Worm (Caenorhabditis elegans) whole organism, late embryonic: ENCODE results near the gene unc-78.
A peak's percentile ranks its signal among the peaks of the same experiment; 100 is the strongest.

Experiments used
- C08G9.2 ChIP-seq: sonication (generic microtip); optimal IDR thresholded peaks from 2 replicates; lab custom pipeline; 2016; ENCODE audit warnings: mild to moderate bottlenecking, missing genetic modification characterization, moderate library complexity, missing compliant biosample characterization
- K09A11.1 ChIP-seq: sonication (generic microtip); optimal IDR thresholded peaks from 2 replicates; lab custom pipeline; 2017; ENCODE audit warnings: antibody characterized with exemption, mild to moderate bottlenecking, missing genetic modification characterization, missing compliant biosample characterization; ENCODE audit not compliant: insufficient read depth
- Y22D7AL.16 ChIP-seq: sonication (generic microtip); optimal IDR thresholded peaks from 2 replicates; lab custom pipeline; 2016; ENCODE audit warnings: missing genetic modification characterization, missing compliant biosample characterization
- ahr-1 ChIP-seq: sonication (generic microtip); optimal IDR thresholded peaks from 2 replicates; lab custom pipeline; 2016; ENCODE audit warnings: missing genetic modification characterization, missing compliant biosample characterization
- ama-1 ChIP-seq: fragments of 150-350 bp; optimal IDR thresholded peaks from 2 replicates; lab custom pipeline; 2014
- ceh-18 ChIP-seq: sonication (generic microtip); optimal IDR thresholded peaks from 2 replicates; lab custom pipeline; 2016; ENCODE audit warnings: missing genetic modification characterization, missing compliant biosample characterization
- ceh-2 ChIP-seq: sonication (generic microtip); optimal IDR thresholded peaks from 2 replicates; lab custom pipeline; 2016; ENCODE audit warnings: missing genotype, missing genetic modification characterization, missing compliant biosample characterization
- ceh-22 ChIP-seq: sonication (generic microtip); optimal IDR thresholded peaks from 2 replicates; lab custom pipeline; 2017; ENCODE audit warnings: missing biosample characterization, missing genetic modification characterization
- ceh-30 ChIP-seq: fragments of 150-350 bp; optimal IDR thresholded peaks from 2 replicates; lab custom pipeline; 2014; ENCODE audit warnings: missing biosample characterization, missing genetic modification characterization
- ceh-31 ChIP-seq: sonication (generic microtip); optimal IDR thresholded peaks from 2 replicates; lab custom pipeline; 2016; ENCODE audit warnings: missing genetic modification characterization, missing compliant biosample characterization
- ceh-45 ChIP-seq: fragments of 200-800 bp; sonication (Bioruptor generic); IDR thresholded peaks from 2 replicates; pipeline ENCODE4 v1.3.6; 2022; ENCODE audit warnings: missing genetic modification reagents, missing genetic modification characterization, missing compliant biosample characterization
- ceh-6 ChIP-seq: fragments of 200-800 bp; sonication (Bioruptor generic); optimal IDR thresholded peaks from 2 replicates; lab custom pipeline; 2018; ENCODE audit warnings: mild to moderate bottlenecking, missing genetic modification characterization, missing compliant biosample characterization
- ceh-9 ChIP-seq: sonication (generic microtip); optimal IDR thresholded peaks from 2 replicates; lab custom pipeline; 2016; ENCODE audit warnings: mild to moderate bottlenecking, missing genetic modification characterization, inconsistent platforms, missing compliant biosample characterization
- elt-2 ChIP-seq: sonication (generic microtip); optimal IDR thresholded peaks from 2 replicates; lab custom pipeline; 2016; ENCODE audit warnings: missing genetic modification reagents, missing genetic modification characterization, missing compliant biosample characterization
- elt-4 ChIP-seq: sonication (generic microtip); optimal IDR thresholded peaks from 2 replicates; lab custom pipeline; 2016; ENCODE audit warnings: missing genetic modification characterization, missing compliant biosample characterization
- ets-4 ChIP-seq: sonication (generic microtip); optimal IDR thresholded peaks from 2 replicates; lab custom pipeline; 2016; ENCODE audit warnings: missing genetic modification characterization, missing compliant biosample characterization
- hlh-13 ChIP-seq: fragments of 200-800 bp; sonication (Bioruptor generic); optimal IDR thresholded peaks from 2 replicates; lab custom pipeline; 2018; ENCODE audit warnings: mild to moderate bottlenecking, missing genetic modification characterization, missing compliant biosample characterization
- hlh-6 ChIP-seq: sonication (generic microtip); optimal IDR thresholded peaks from 2 replicates; lab custom pipeline; 2016; ENCODE audit warnings: missing genotype, missing genetic modification characterization, missing compliant biosample characterization
- hlh-8 ChIP-seq: sonication (generic microtip); optimal IDR thresholded peaks from 2 replicates; lab custom pipeline; 2016; ENCODE audit warnings: missing genotype, missing genetic modification characterization, missing compliant biosample characterization
- madf-2 ChIP-seq: sonication (generic microtip); optimal IDR thresholded peaks from 2 replicates; lab custom pipeline; 2017; ENCODE audit warnings: missing genetic modification characterization, missing compliant biosample characterization
- nfya-1 ChIP-seq: sonication (generic microtip); optimal IDR thresholded peaks from 2 replicates; lab custom pipeline; 2017; ENCODE audit warnings: missing genetic modification characterization, mild to moderate bottlenecking, missing compliant biosample characterization, antibody characterized with exemption, moderate library complexity
- nhr-11 ChIP-seq: fragments of 150-350 bp; optimal IDR thresholded peaks from 2 replicates; lab custom pipeline; 2014; ENCODE audit warnings: missing biosample characterization, missing genetic modification characterization
- odd-2 ChIP-seq: sonication (generic microtip); optimal IDR thresholded peaks from 2 replicates; lab custom pipeline; 2017; ENCODE audit warnings: antibody characterized with exemption, mild to moderate bottlenecking, missing genetic modification characterization, missing compliant biosample characterization
- pat-9 ChIP-seq: fragments of 200-800 bp; sonication (Bioruptor generic); optimal IDR thresholded peaks from 2 replicates; lab custom pipeline; 2018; ENCODE audit warnings: mild to moderate bottlenecking, missing genetic modification characterization, moderate library complexity, missing compliant biosample characterization
- pax-1 ChIP-seq: fragments of 150-350 bp; optimal IDR thresholded peaks from 2 replicates; lab custom pipeline; 2014; ENCODE audit warnings: missing biosample characterization, missing genetic modification characterization
- pha-2 ChIP-seq: sonication (generic microtip); optimal IDR thresholded peaks from 2 replicates; lab custom pipeline; 2017; ENCODE audit warnings: mild to moderate bottlenecking, missing genetic modification characterization, missing compliant biosample characterization
- pha-4 ChIP-seq: fragments of 150-350 bp; optimal IDR thresholded peaks from 2 replicates; lab custom pipeline; 2018; ENCODE audit warnings: missing biosample characterization, missing genetic modification reagents, missing genetic modification characterization
- pqm-1 ChIP-seq: sonication (generic microtip); optimal IDR thresholded peaks from 2 replicates; lab custom pipeline; 2016; ENCODE audit warnings: missing genetic modification characterization, missing compliant biosample characterization
- ref-2 ChIP-seq: sonication (generic microtip); optimal IDR thresholded peaks from 2 replicates; lab custom pipeline; 2016; ENCODE audit warnings: missing genetic modification characterization, missing compliant biosample characterization
- sox-4 ChIP-seq: sonication (generic microtip); optimal IDR thresholded peaks from 2 replicates; lab custom pipeline; 2017; ENCODE audit warnings: mild to moderate bottlenecking, missing genetic modification characterization, inconsistent platforms, missing compliant biosample characterization
- tbx-2 ChIP-seq: sonication (generic microtip); optimal IDR thresholded peaks from 2 replicates; lab custom pipeline; 2016; ENCODE audit warnings: missing genetic modification characterization, missing compliant biosample characterization
- tbx-7 ChIP-seq: sonication (generic microtip); optimal IDR thresholded peaks from 2 replicates; lab custom pipeline; 2016; ENCODE audit warnings: missing genotype, missing genetic modification characterization, missing compliant biosample characterization
- ttx-3 ChIP-seq: sonication (generic microtip); optimal IDR thresholded peaks from 2 replicates; lab custom pipeline; 2016; ENCODE audit warnings: missing genetic modification reagents, missing genetic modification characterization, missing compliant biosample characterization
- unc-3 ChIP-seq, 2 experiments: fragments of 200-800 bp in 1 of 2; sonication (Bioruptor generic) in 1 of 2; sonication (generic microtip) in 1 of 2; conservative IDR thresholded peaks in 1 of 2; optimal IDR thresholded peaks in 1 of 2; 2 replicates each; pipeline versions ENCODE4 v1.3.6 to Lab custom; 2016 to 2022; ENCODE audit warnings: missing compliant biosample characterization in 2 of 2, missing genetic modification characterization in 2 of 2, missing genetic modification reagents in 1 of 2
- unc-55 ChIP-seq: sonication (generic microtip); optimal IDR thresholded peaks from 2 replicates; lab custom pipeline; 2017; ENCODE audit warnings: missing biosample characterization, missing genetic modification reagents, missing genetic modification characterization
- unc-86 ChIP-seq: sonication (generic microtip); optimal IDR thresholded peaks from 2 replicates; lab custom pipeline; 2016; ENCODE audit warnings: missing genetic modification characterization, missing compliant biosample characterization
- zip-5 ChIP-seq: sonication (generic microtip); optimal IDR thresholded peaks from 2 replicates; lab custom pipeline; 2016; ENCODE audit warnings: missing genetic modification characterization, missing compliant biosample characterization

The unc-78 gene

DNA sequence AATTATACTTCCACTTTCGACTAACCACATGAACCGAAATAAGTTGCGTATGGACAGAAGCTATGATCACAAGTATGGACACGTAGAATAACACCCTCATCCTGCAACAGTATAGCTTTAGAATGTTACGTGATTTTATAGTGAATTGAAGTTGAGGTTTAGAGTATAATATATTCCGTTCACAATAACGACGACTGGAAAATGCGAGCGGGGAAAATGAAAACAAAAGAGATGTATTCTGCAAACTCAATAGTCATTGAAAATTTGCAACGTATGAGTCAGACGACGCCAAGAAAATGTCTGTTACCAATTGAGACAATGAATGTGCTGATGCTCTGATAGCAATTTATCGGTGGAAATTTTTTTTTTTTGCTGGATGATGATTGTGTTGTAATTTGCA is 26.1 kb downstream of the unc-78 start, which contains the start of gene acp-1:
TSS of gene acp-1 (minus strand) at position 101 of the 400 bp plus-strand sequence.
- TF ChIP-seq nhr-11 (tag; lab: Kevin White, UChicago) (no peak), ama-1 (lab: Kevin White, UChicago) (no peak), pha-4 (tag; lab: Kevin White, UChicago) (no peak), madf-2 (tag; lab: Kevin White, UChicago) (no peak), pat-9 (tag; lab: Kevin White, UChicago) (no peak), unc-86 (no peak), ceh-9 (tag; lab: Kevin White, UChicago) (no peak), K09A11.1 (tag; lab: Kevin White, UChicago) (no peak), ceh-45 (GFP tag; lab: Robert Waterston, UW) (no peak), ahr-1 (tag; lab: Kevin White, UChicago) (no peak), sox-4 (tag; lab: Kevin White, UChicago) (no peak), pha-2 (tag; lab: Kevin White, UChicago) (no peak), elt-4 (no peak), pqm-1 (tag; lab: Kevin White, UChicago) (no peak), Y22D7AL.16 (tag; lab: Kevin White, UChicago) (no peak), unc-55 (GFP tag; lab: Kevin White, UChicago) (no peak), unc-3 (GFP tag; conservative IDR thresholded peaks at IDR 0.05; lab: Robert Waterston, UW) (no peak), unc-3 (tag; optimal IDR thresholded peaks at IDR 0.05; lab: Kevin White, UChicago) (no peak), ttx-3 (tag; lab: Kevin White, UChicago) (no peak), nfya-1 (tag; lab: Kevin White, UChicago) (no peak)

DNA sequence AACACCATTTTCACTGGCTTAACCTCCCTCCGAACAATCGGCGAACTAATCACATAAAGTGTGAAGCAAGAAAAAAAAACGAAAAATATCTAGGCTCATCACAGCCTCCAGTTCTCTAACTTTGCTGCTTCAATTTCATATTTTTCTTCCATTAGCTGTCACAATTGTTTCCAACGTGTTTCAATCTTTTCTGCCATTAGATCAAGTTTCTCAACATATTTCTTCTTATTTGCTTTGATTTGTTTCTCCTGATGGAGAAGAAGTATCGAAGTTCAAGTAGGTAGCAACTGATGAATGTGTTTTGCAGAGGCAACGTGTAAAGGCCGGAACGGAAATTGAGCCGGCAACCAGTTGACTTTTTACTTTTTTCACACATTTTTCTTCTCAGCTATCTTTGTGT is 31.2 kb downstream of the unc-78 start, which contains the start of gene ZK563.7:
TSS of gene ZK563.7 (plus strand) at position 301 of the 400 bp plus-strand sequence.
- TF ChIP-seq odd-2 (tag; lab: Kevin White, UChicago) (no peak), ceh-6 (GFP tag; lab: Kevin White, UChicago) (no peak), ceh-18 (no peak), unc-55 (GFP tag; lab: Kevin White, UChicago) (no peak), ceh-45 (GFP tag; lab: Robert Waterston, UW) (no peak), unc-3 (GFP tag; conservative IDR thresholded peaks at IDR 0.05; lab: Robert Waterston, UW) (no peak), unc-3 (tag; optimal IDR thresholded peaks at IDR 0.05; lab: Kevin White, UChicago) (no peak)

DNA sequence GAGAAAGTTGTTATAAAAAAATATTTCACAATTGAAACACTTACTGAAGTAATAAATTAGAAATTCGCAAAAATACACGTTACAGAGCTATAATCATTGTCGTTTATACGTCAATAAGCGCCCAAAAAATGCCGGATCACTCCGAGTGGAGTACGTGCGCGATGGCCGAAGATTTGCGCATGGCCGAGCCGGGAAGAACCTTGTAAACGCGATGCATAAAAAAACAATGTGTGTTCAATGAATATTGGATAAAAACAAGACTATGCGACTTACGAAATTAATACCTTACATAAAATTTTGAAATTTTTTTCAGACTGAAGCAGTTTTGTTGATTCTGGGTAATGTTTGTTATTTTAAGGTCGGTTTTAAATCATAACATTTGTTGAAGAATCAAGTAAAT is 32.3 kb downstream of the unc-78 start, which contains the start of gene sorf-1:
TSS of gene sorf-1 (minus strand) at position 135 of the 400 bp plus-strand sequence.
- peak; percentile 60 for TF ChIP-seq tbx-7 (tag; lab: Kevin White, UChicago)
- no peak for TF ChIP-seq hlh-13 (GFP tag; lab: Kevin White, UChicago)
- peak; percentile 1 for TF ChIP-seq hlh-8 (tag; lab: Kevin White, UChicago)
- peak; percentile 6 for TF ChIP-seq ref-2 (tag; lab: Kevin White, UChicago)
- no peak for TF ChIP-seq ceh-9 (tag; lab: Kevin White, UChicago)
- peak; percentile 56 for TF ChIP-seq zip-5 (tag; lab: Kevin White, UChicago)
- TF ChIP-seq unc-86, result no peak
- TF ChIP-seq ets-4 (tag; lab: Kevin White, UChicago), result peak; percentile 38
- peak; percentile 78 for TF ChIP-seq ceh-2 (tag; lab: Kevin White, UChicago)
- TF ChIP-seq tbx-2, result peak; percentile 83
- peak; percentile 76 for TF ChIP-seq ceh-31 (tag; lab: Kevin White, UChicago)
- TF ChIP-seq C08G9.2 (tag; lab: Kevin White, UChicago), result peak; percentile 79

DNA sequence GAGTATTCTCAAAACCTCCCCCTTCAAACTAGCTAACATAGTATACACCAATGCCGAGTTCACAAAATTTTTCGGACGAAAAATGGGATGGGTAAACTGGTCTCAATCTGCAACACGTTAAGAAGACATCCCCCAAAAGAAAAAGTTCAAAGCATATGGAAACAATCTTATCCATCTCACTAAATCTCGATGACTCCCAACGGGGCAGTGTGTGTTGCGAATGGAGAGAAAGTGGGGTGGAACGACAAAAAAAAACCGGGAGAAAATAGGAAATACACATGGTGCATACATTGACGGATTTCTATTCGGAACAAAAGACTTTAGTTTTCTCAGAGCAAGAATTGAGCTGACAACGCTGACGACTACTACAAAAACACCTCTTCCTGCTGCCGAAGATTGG is 36.1 kb downstream of the unc-78 start:
- peak; percentile 8 for TF ChIP-seq K09A11.1 (tag; lab: Kevin White, UChicago)
- no peak for TF ChIP-seq pax-1 (tag; lab: Kevin White, UChicago)
- no peak for TF ChIP-seq hlh-6 (tag; lab: Kevin White, UChicago)
- no peak for TF ChIP-seq ceh-22 (tag; lab: Kevin White, UChicago)
- TF ChIP-seq elt-2 (tag; lab: Kevin White, UChicago), result no peak
- TF ChIP-seq ceh-30 (tag; lab: Kevin White, UChicago), result no peak
